Worm (Caenorhabditis elegans) whole organism, L3 larva: ENCODE measurements around the gene asb-2.

Experiments used
- R02D3.7 ChIP-seq: fragments of 150-350 bp; optimal IDR thresholded peaks from 2 replicates; lab custom pipeline; 2014; ENCODE audit warnings: missing biosample characterization, missing genetic modification characterization
- ceh-16 ChIP-seq: sonication (generic microtip); optimal IDR thresholded peaks from 2 replicates; lab custom pipeline; 2017; ENCODE audit warnings: missing biosample characterization, missing genetic modification characterization
- ceh-28 ChIP-seq: fragments of 150-350 bp; optimal IDR thresholded peaks from 2 replicates; lab custom pipeline; 2014; ENCODE audit warnings: missing biosample characterization, missing genetic modification reagents, missing genetic modification characterization
- ceh-9 ChIP-seq: sonication (generic microtip); optimal IDR thresholded peaks from 2 replicates; lab custom pipeline; 2018; ENCODE audit warnings: missing biosample characterization, missing genetic modification characterization
- elt-2 ChIP-seq: sonication (generic microtip); optimal IDR thresholded peaks from 2 replicates; lab custom pipeline; 2016; ENCODE audit warnings: missing genetic modification reagents, mild to moderate bottlenecking, missing genetic modification characterization, missing compliant biosample characterization
- elt-3 ChIP-seq, 3 experiments: fragments of 150-350 bp in 1 of 3; sonication (generic microtip) in 2 of 3; optimal IDR thresholded peaks; 2 replicates in 2 of 3; 4 replicates in 1 of 3; lab custom pipeline; 2014 to 2017; ENCODE audit warnings: missing biosample characterization in 3 of 3, missing genetic modification characterization in 3 of 3
- fkh-10 ChIP-seq: sonication (generic microtip); optimal IDR thresholded peaks from 2 replicates; lab custom pipeline; 2017; ENCODE audit warnings: missing biosample characterization, missing genetic modification reagents, missing genetic modification characterization
- lin-15B ChIP-seq: fragments of 150-350 bp; optimal IDR thresholded peaks from 2 replicates; lab custom pipeline; 2014; ENCODE audit warnings: missing biosample characterization, missing genetic modification characterization
- lsy-12 ChIP-seq: sonication (generic microtip); optimal IDR thresholded peaks from 2 replicates; lab custom pipeline; 2016; ENCODE audit warnings: mild to moderate bottlenecking, missing genetic modification characterization, missing compliant biosample characterization
- mdl-1 ChIP-seq: fragments of 150-350 bp; optimal IDR thresholded peaks from 2 replicates; lab custom pipeline; 2014; ENCODE audit warnings: missing biosample characterization, missing genetic modification characterization
- mml-1 ChIP-seq: fragments of 150-350 bp; sonication (generic microtip); optimal IDR thresholded peaks from 3 replicates; lab custom pipeline; 2014; ENCODE audit warnings: missing biosample characterization, missing genetic modification characterization
- nfya-1 ChIP-seq: sonication (generic microtip); optimal IDR thresholded peaks from 2 replicates; lab custom pipeline; 2017; ENCODE audit warnings: missing genetic modification characterization, mild to moderate bottlenecking, missing compliant biosample characterization, antibody characterized with exemption, moderate library complexity; ENCODE audit not compliant: insufficient read depth
- nhr-11 ChIP-seq: fragments of 150-350 bp; optimal IDR thresholded peaks from 2 replicates; lab custom pipeline; 2014; ENCODE audit warnings: missing biosample characterization, missing genetic modification characterization
- nhr-12 ChIP-seq: fragments of 150-350 bp; optimal IDR thresholded peaks from 2 replicates; lab custom pipeline; 2014; ENCODE audit warnings: missing biosample characterization, missing genetic modification characterization
- nhr-23 ChIP-seq: fragments of 150-350 bp; optimal IDR thresholded peaks from 2 replicates; lab custom pipeline; 2014; ENCODE audit warnings: missing biosample characterization, missing genetic modification reagents, missing genetic modification characterization
- nhr-237 ChIP-seq: fragments of 150-350 bp; optimal IDR thresholded peaks from 2 replicates; lab custom pipeline; 2014; ENCODE audit warnings: missing biosample characterization, missing genetic modification characterization
- nhr-25 ChIP-seq: sonication (generic microtip); optimal IDR thresholded peaks from 2 replicates; lab custom pipeline; 2017; ENCODE audit warnings: missing biosample characterization, missing genetic modification characterization
- nhr-43 ChIP-seq: sonication (generic microtip); optimal IDR thresholded peaks from 2 replicates; lab custom pipeline; 2016; ENCODE audit warnings: mild to moderate bottlenecking, missing genetic modification characterization, missing compliant biosample characterization; ENCODE audit not compliant: poor library complexity, severe bottlenecking
- nhr-67 ChIP-seq: fragments of 150-350 bp; optimal IDR thresholded peaks from 2 replicates; lab custom pipeline; 2014; ENCODE audit warnings: missing biosample characterization, missing genetic modification characterization
- nhr-77 ChIP-seq: fragments of 150-350 bp; optimal IDR thresholded peaks from 2 replicates; lab custom pipeline; 2014; ENCODE audit warnings: missing biosample characterization, missing genetic modification characterization
- pha-4 ChIP-seq: fragments of 150-350 bp; optimal IDR thresholded peaks from 2 replicates; lab custom pipeline; 2014; ENCODE audit warnings: missing biosample characterization, missing genetic modification reagents, missing genetic modification characterization
- skn-1 ChIP-seq: fragments of 150-350 bp; optimal IDR thresholded peaks from 2 replicates; lab custom pipeline; 2014; ENCODE audit warnings: missing biosample characterization, missing genetic modification characterization
- tbx-2 ChIP-seq: sonication (generic microtip); optimal IDR thresholded peaks from 2 replicates; lab custom pipeline; 2016; ENCODE audit warnings: mild to moderate bottlenecking, missing genetic modification characterization, missing compliant biosample characterization
- unc-62 ChIP-seq: fragments of 150-350 bp; sonication (generic microtip); optimal IDR thresholded peaks from 4 replicates; lab custom pipeline; 2014; ENCODE audit warnings: missing biosample characterization, missing genetic modification reagents, missing genetic modification characterization
- ztf-11 ChIP-seq: fragments of 150-350 bp; optimal IDR thresholded peaks from 2 replicates; lab custom pipeline; 2014; ENCODE audit warnings: missing biosample characterization, missing genetic modification characterization

The asb-2 gene

ce11 chrX:4513657-4514143 lies 44.1 kb downstream of the asb-2 start, which contains the start of gene spr-3 (continued):
- TF ChIP-seq pha-4 = no peak
- peak; percentile 20 for TF ChIP-seq elt-2 (tag; lab: Kevin White, UChicago)
- no peak for TF ChIP-seq fkh-10 (GFP tag; lab: Kevin White, UChicago)
- TF ChIP-seq tbx-2 (tag; lab: Kevin White, UChicago) = no peak
- no peak for TF ChIP-seq R02D3.7 (tag; lab: Kevin White, UChicago)
- TF ChIP-seq nhr-11 (tag; lab: Kevin White, UChicago) = no peak
- TF ChIP-seq ceh-9 = no peak
- TF ChIP-seq nhr-237 = no peak
- no peak for TF ChIP-seq lin-15B
- no peak for TF ChIP-seq ceh-28
- TF ChIP-seq nhr-12 (tag; lab: Kevin White, UChicago) = no peak
- TF ChIP-seq mdl-1 (tag; lab: Kevin White, UChicago) = no peak
- no peak for TF ChIP-seq ceh-16 (tag; lab: Kevin White, UChicago)
- no peak for TF ChIP-seq lsy-12 (tag; lab: Kevin White, UChicago)
- TF ChIP-seq nhr-25 = peak; percentile 11
- TF ChIP-seq nhr-77 (tag; lab: Kevin White, UChicago) = no peak
- TF ChIP-seq ztf-11 = no peak
- TF ChIP-seq, all 47 proteins: peak for 5

ce11 chrX:4516758-4517157 lies 47.2 kb downstream of the asb-2 start:
- no peak for TF ChIP-seq mml-1 (tag; lab: Kevin White, UChicago)
- peak; percentile 29 for TF ChIP-seq pha-4
- peak; percentile 62 for TF ChIP-seq nfya-1 (tag; lab: Kevin White, UChicago)
- TF ChIP-seq elt-2 (tag; lab: Kevin White, UChicago) = peak; percentile 2

- TF ChIP-seq ceh-28 (peak; percentile 33), pha-4 (no peak), lsy-12 (tag; lab: Kevin White, UChicago) (peak; percentile 27), elt-3 (tag; optimal IDR thresholded peaks at IDR 0.05; lab: Kevin White, UChicago) (peak in 1 of 3 experiments; percentile 54), nhr-43 (tag; lab: Kevin White, UChicago) (peak; percentile 79), skn-1 (tag; lab: Kevin White, UChicago) (no peak), unc-62 (peak; percentile 39), nhr-25 (peak; percentile 71), nhr-23 (tag; lab: Kevin White, UChicago) (peak; percentile 91), nhr-67 (tag; lab: Kevin White, UChicago) (no peak), fkh-10 (GFP tag; lab: Kevin White, UChicago) (no peak), nfya-1 (tag; lab: Kevin White, UChicago) (peak; percentile 42), lin-15B (no peak)
These were observed 50.4 kb downstream of the asb-2 start for ce11 chrX:4519968-4520367.
